Worm (Caenorhabditis elegans) whole organism, L3 larva: Measurements from ENCODE around the gene sup-26.
A peak's percentile ranks its signal among the peaks of the same experiment; 100 is the strongest.

Experiments
- R02D3.7 ChIP-seq: fragments of 150-350 bp; optimal IDR thresholded peaks from 2 replicates; lab custom pipeline; 2014; ENCODE audit warnings: missing biosample characterization, missing genetic modification characterization
- ZK546.5 ChIP-seq: sonication (generic microtip); optimal IDR thresholded peaks from 2 replicates; lab custom pipeline; 2017; ENCODE audit warnings: missing biosample characterization, missing genetic modification characterization
- aly-2 ChIP-seq: fragments of 150-350 bp; optimal IDR thresholded peaks from 2 replicates; lab custom pipeline; 2014; ENCODE audit warnings: missing biosample characterization, missing genetic modification characterization
- ama-1 ChIP-seq: fragments of 150-350 bp; optimal IDR thresholded peaks from 2 replicates; lab custom pipeline; 2018
- ceh-28 ChIP-seq: fragments of 150-350 bp; optimal IDR thresholded peaks from 2 replicates; lab custom pipeline; 2014; ENCODE audit warnings: missing biosample characterization, missing genetic modification reagents, missing genetic modification characterization
- ceh-82 ChIP-seq: fragments of 150-350 bp; optimal IDR thresholded peaks from 2 replicates; lab custom pipeline; 2014; ENCODE audit warnings: missing biosample characterization, missing genetic modification characterization
- daf-12 ChIP-seq: fragments of 150-350 bp; optimal IDR thresholded peaks from 2 replicates; lab custom pipeline; 2014; ENCODE audit warnings: missing biosample characterization, missing genetic modification reagents, missing genetic modification characterization
- egl-5 ChIP-seq: fragments of 150-350 bp; optimal IDR thresholded peaks from 2 replicates; lab custom pipeline; 2017; ENCODE audit warnings: missing biosample characterization, missing genetic modification reagents, missing genetic modification characterization, inconsistent platforms
- elt-1 ChIP-seq: fragments of 150-350 bp; optimal IDR thresholded peaks from 2 replicates; lab custom pipeline; 2014; ENCODE audit warnings: missing biosample characterization, missing genetic modification characterization
- elt-2 ChIP-seq: sonication (generic microtip); optimal IDR thresholded peaks from 2 replicates; lab custom pipeline; 2016; ENCODE audit warnings: missing genetic modification reagents, mild to moderate bottlenecking, missing genetic modification characterization, missing compliant biosample characterization
- elt-3 ChIP-seq, 3 experiments: fragments of 150-350 bp in 1 of 3; sonication (generic microtip) in 2 of 3; optimal IDR thresholded peaks; 2 replicates in 2 of 3; 4 replicates in 1 of 3; lab custom pipeline; 2014 to 2017; ENCODE audit warnings: missing biosample characterization in 3 of 3, missing genetic modification characterization in 3 of 3
- fkh-10 ChIP-seq: sonication (generic microtip); optimal IDR thresholded peaks from 2 replicates; lab custom pipeline; 2017; ENCODE audit warnings: missing biosample characterization, missing genetic modification reagents, missing genetic modification characterization
- fkh-2 ChIP-seq: fragments of 150-350 bp; optimal IDR thresholded peaks from 2 replicates; lab custom pipeline; 2014; ENCODE audit warnings: missing biosample characterization, missing genetic modification reagents, missing genetic modification characterization
- hmg-11 ChIP-seq: sonication (generic microtip); optimal IDR thresholded peaks from 2 replicates; lab custom pipeline; 2016; ENCODE audit warnings: missing genetic modification characterization, missing compliant biosample characterization
- lin-15B ChIP-seq: fragments of 150-350 bp; optimal IDR thresholded peaks from 2 replicates; lab custom pipeline; 2014; ENCODE audit warnings: missing biosample characterization, missing genetic modification characterization
- lin-39 ChIP-seq: fragments of 150-350 bp; optimal IDR thresholded peaks from 2 replicates; lab custom pipeline; 2018; ENCODE audit warnings: missing biosample characterization, missing genetic modification reagents, missing genetic modification characterization
- lsy-12 ChIP-seq: sonication (generic microtip); optimal IDR thresholded peaks from 2 replicates; lab custom pipeline; 2016; ENCODE audit warnings: mild to moderate bottlenecking, missing genetic modification characterization, missing compliant biosample characterization
- mdl-1 ChIP-seq: fragments of 150-350 bp; optimal IDR thresholded peaks from 2 replicates; lab custom pipeline; 2014; ENCODE audit warnings: missing biosample characterization, missing genetic modification characterization
- mml-1 ChIP-seq: fragments of 150-350 bp; sonication (generic microtip); optimal IDR thresholded peaks from 3 replicates; lab custom pipeline; 2014; ENCODE audit warnings: missing biosample characterization, missing genetic modification characterization
- nfya-1 ChIP-seq: sonication (generic microtip); optimal IDR thresholded peaks from 2 replicates; lab custom pipeline; 2017; ENCODE audit warnings: missing genetic modification characterization, mild to moderate bottlenecking, missing compliant biosample characterization, antibody characterized with exemption, moderate library complexity; ENCODE audit not compliant: insufficient read depth
- nhr-12 ChIP-seq: fragments of 150-350 bp; optimal IDR thresholded peaks from 2 replicates; lab custom pipeline; 2014; ENCODE audit warnings: missing biosample characterization, missing genetic modification characterization
- nhr-25 ChIP-seq: sonication (generic microtip); optimal IDR thresholded peaks from 2 replicates; lab custom pipeline; 2017; ENCODE audit warnings: missing biosample characterization, missing genetic modification characterization
- nhr-43 ChIP-seq: sonication (generic microtip); optimal IDR thresholded peaks from 2 replicates; lab custom pipeline; 2016; ENCODE audit warnings: mild to moderate bottlenecking, missing genetic modification characterization, missing compliant biosample characterization; ENCODE audit not compliant: poor library complexity, severe bottlenecking
- nhr-67 ChIP-seq: fragments of 150-350 bp; optimal IDR thresholded peaks from 2 replicates; lab custom pipeline; 2014; ENCODE audit warnings: missing biosample characterization, missing genetic modification characterization
- nhr-76 ChIP-seq: fragments of 150-350 bp; sonication (generic microtip); optimal IDR thresholded peaks from 5 replicates; lab custom pipeline; 2014; ENCODE audit warnings: missing biosample characterization, missing genetic modification characterization
- pqm-1 ChIP-seq: fragments of 150-350 bp; optimal IDR thresholded peaks from 2 replicates; lab custom pipeline; 2017; ENCODE audit warnings: missing biosample characterization, missing genetic modification characterization, inconsistent platforms
- sea-2 ChIP-seq: fragments of 150-350 bp; sonication (generic microtip); optimal IDR thresholded peaks from 4 replicates; lab custom pipeline; 2014; ENCODE audit warnings: missing biosample characterization, missing genetic modification reagents, missing genetic modification characterization
- skn-1 ChIP-seq: fragments of 150-350 bp; optimal IDR thresholded peaks from 2 replicates; lab custom pipeline; 2014; ENCODE audit warnings: missing biosample characterization, missing genetic modification characterization
- tbx-2 ChIP-seq: sonication (generic microtip); optimal IDR thresholded peaks from 2 replicates; lab custom pipeline; 2016; ENCODE audit warnings: mild to moderate bottlenecking, missing genetic modification characterization, missing compliant biosample characterization
- unc-62 ChIP-seq: fragments of 150-350 bp; sonication (generic microtip); optimal IDR thresholded peaks from 4 replicates; lab custom pipeline; 2014; ENCODE audit warnings: missing biosample characterization, missing genetic modification reagents, missing genetic modification characterization
- zag-1 ChIP-seq: fragments of 150-350 bp; optimal IDR thresholded peaks from 2 replicates; lab custom pipeline; 2014; ENCODE audit warnings: missing biosample characterization, missing genetic modification characterization
- ztf-11 ChIP-seq: fragments of 150-350 bp; optimal IDR thresholded peaks from 2 replicates; lab custom pipeline; 2014; ENCODE audit warnings: missing biosample characterization, missing genetic modification characterization
- ztf-4 ChIP-seq: fragments of 150-350 bp; optimal IDR thresholded peaks from 2 replicates; lab custom pipeline; 2014; ENCODE audit warnings: missing biosample characterization, missing genetic modification characterization

The sup-26 gene

ce11 chrIII:4269220-4269935, 10.6 kb downstream of the sup-26 start, which contains the start of the genes sftb-1 and R10E4.1 (continued):
- no peak for TF ChIP-seq ztf-4 (tag; lab: Kevin White, UChicago)
- TF ChIP-seq elt-2 (tag; lab: Kevin White, UChicago), result peak; percentile 30
- peak; percentile 23 for TF ChIP-seq tbx-2
- TF ChIP-seq elt-1 (tag; lab: Kevin White, UChicago), result no peak
- TF ChIP-seq elt-3 (tag; optimal IDR thresholded peaks at IDR 0.05; lab: Kevin White, UChicago), result no peak
- TF ChIP-seq ama-1, result no peak
- no peak for TF ChIP-seq mdl-1
- no peak for TF ChIP-seq lsy-12 (tag; lab: Kevin White, UChicago)
- no peak for TF ChIP-seq nhr-67 (tag; lab: Kevin White, UChicago)
- TF ChIP-seq ztf-11, result no peak

- no peak for TF ChIP-seq ceh-28
- no peak for TF ChIP-seq nhr-76
- TF ChIP-seq nhr-43, result no peak
- no peak for TF ChIP-seq nfya-1 (tag; lab: Kevin White, UChicago)
- TF ChIP-seq hmg-11 (tag; lab: Kevin White, UChicago), result no peak
- no peak for TF ChIP-seq egl-5
- no peak for TF ChIP-seq unc-62 (GFP tag; lab: Kevin White, UChicago)
- TF ChIP-seq pqm-1 (tag; lab: Kevin White, UChicago), result no peak
- TF ChIP-seq lin-39 (tag; lab: Kevin White, UChicago), result no peak
- no peak for TF ChIP-seq elt-2 (tag; lab: Kevin White, UChicago)
- TF ChIP-seq ceh-82 (tag; lab: Kevin White, UChicago), result no peak
- TF ChIP-seq fkh-2 (tag; lab: Kevin White, UChicago), result no peak
- no peak for TF ChIP-seq R02D3.7
- no peak for TF ChIP-seq nhr-67 (tag; lab: Kevin White, UChicago)
- TF ChIP-seq lin-15B (tag; lab: Kevin White, UChicago), result no peak
- no peak for TF ChIP-seq ZK546.5 (tag; lab: Kevin White, UChicago)
- no peak for TF ChIP-seq sea-2 (GFP tag; lab: Kevin White, UChicago)
- TF ChIP-seq elt-3 (tag; optimal IDR thresholded peaks at IDR 0.05; lab: Kevin White, UChicago), result no peak
- no peak for TF ChIP-seq zag-1 (tag; lab: Kevin White, UChicago)
These were observed 14.1 kb downstream of the sup-26 start for ce11 chrIII:4265892-4266291.

- TF ChIP-seq nhr-43 (no peak), daf-12 (tag; lab: Kevin White, UChicago) (no peak), nhr-67 (tag; lab: Kevin White, UChicago) (no peak), egl-5 (no peak), elt-3 (tag; optimal IDR thresholded peaks at IDR 0.05; lab: Kevin White, UChicago) (no peak), skn-1 (tag; lab: Kevin White, UChicago) (no peak), fkh-10 (GFP tag; lab: Kevin White, UChicago) (no peak), nhr-12 (tag; lab: Kevin White, UChicago) (no peak), nhr-76 (no peak)
These were observed 17.0 kb downstream of the sup-26 start, which contains the start of gene T08A11.1 for ce11 chrIII:4263048-4263447. Gene T08A11.1 (minus strand): TSS chrIII:4263148.

- TF ChIP-seq unc-62 (GFP tag; lab: Kevin White, UChicago) (no peak), mml-1 (tag; lab: Kevin White, UChicago) (no peak), nhr-67 (tag; lab: Kevin White, UChicago) (no peak), daf-12 (tag; lab: Kevin White, UChicago) (no peak), nhr-43 (no peak), aly-2 (tag; lab: Kevin White, UChicago) (no peak)
These were observed 22.1 kb downstream of the sup-26 start for ce11 chrIII:4257896-4258295.

- TF ChIP-seq ZK546.5 (tag; lab: Kevin White, UChicago) (no peak), nhr-25 (tag; lab: Kevin White, UChicago) (no peak), pqm-1 (tag; lab: Kevin White, UChicago) (no peak)
These were observed 32.5 kb downstream of the sup-26 start, which contains the start of gene Y44F5A.1 for ce11 chrIII:4247571-4247970. Gene Y44F5A.1 (minus strand): TSS chrIII:4247671.
